Fruit fly (Drosophila melanogaster) whole organism, wandering third instar larva: ENCODE results near the gene CG32603.

Experiments used
- Abd-B ChIP-seq: fragments of >200 bp; optimal IDR thresholded peaks from 2 replicates; lab custom pipeline; 2017; ENCODE audit warnings: missing biosample characterization, missing genetic modification characterization
- Mio ChIP-seq: sonication (Bioruptor generic); optimal IDR thresholded peaks from 2 replicates; lab custom pipeline; 2016; ENCODE audit warnings: missing biosample characterization, missing genetic modification characterization
- ey ChIP-seq: fragments of 200-800 bp; sonication (Bioruptor generic); optimal IDR thresholded peaks from 2 replicates; lab custom pipeline; 2016; ENCODE audit warnings: missing biosample characterization, missing genetic modification characterization
- h ChIP-seq: fragments of 200-800 bp; sonication (Bioruptor generic); optimal IDR thresholded peaks from 3 replicates; lab custom pipeline; 2016; ENCODE audit warnings: missing biosample characterization, mild to moderate bottlenecking, missing genetic modification characterization
- jim ChIP-seq: fragments of 175-275, 200-325 bp; sonication (Bioruptor generic); optimal IDR thresholded peaks from 2 replicates; lab custom pipeline; 2016; ENCODE audit warnings: missing biosample characterization, mild to moderate bottlenecking, missing genetic modification characterization
- lola ChIP-seq: fragments of >200 bp; optimal IDR thresholded peaks from 2 replicates; lab custom pipeline; 2017; ENCODE audit warnings: missing biosample characterization, missing genetic modification characterization
- usp ChIP-seq: fragments of >200 bp; optimal IDR thresholded peaks from 2 replicates; lab custom pipeline; 2017; ENCODE audit warnings: missing biosample characterization, missing genetic modification characterization

dm6 chrX:14193013-14193412 is 8.7 kb downstream of the CG32603 start, which contains the start of gene yl:
- no peak for TF ChIP-seq usp (GFP tag; lab: Kevin White, UChicago)
- no peak for TF ChIP-seq jim
- no peak for TF ChIP-seq h (GFP tag; lab: Kevin White, UChicago)
- TF ChIP-seq Mio (GFP tag; lab: Kevin White, UChicago), result no peak
- TF ChIP-seq ey (GFP tag; lab: Kevin White, UChicago), result no peak
- no peak for TF ChIP-seq lola
- no peak for TF ChIP-seq Abd-B (GFP tag; lab: Kevin White, UChicago)
